Fruit fly (Drosophila melanogaster) whole organism, embryonic: ENCODE data around the gene CG9706.

Experiments used
- Ada2b ChIP-seq: fragments of 200-800 bp; sonication (Bioruptor generic); IDR thresholded peaks from 2 replicates; pipeline ENCODE4 v1.3.6; 2022; ENCODE audit warnings: missing biosample characterization, missing genetic modification characterization
- Atf-2 ChIP-seq: fragments of 200-800 bp; sonication (Bioruptor generic); optimal IDR thresholded peaks from 2 replicates; lab custom pipeline; 2016; ENCODE audit warnings: missing biosample characterization, missing genetic modification characterization
- Bgb ChIP-seq: fragments of 200-800 bp; sonication (Bioruptor generic); IDR thresholded peaks from 2 replicates; pipeline ENCODE4 v1.3.6; 2022; ENCODE audit warnings: missing biosample characterization, missing genetic modification characterization; ENCODE audit not compliant: partially characterized antibody
- CG10209 ChIP-seq: fragments of 200-800 bp; sonication (Bioruptor generic); optimal IDR thresholded peaks from 3 replicates; lab custom pipeline; 2017; ENCODE audit warnings: missing biosample characterization, mild to moderate bottlenecking, missing genetic modification characterization, missing genetic modification reagents
- CG10321 ChIP-seq: fragments of 200-800 bp; sonication (Bioruptor generic); IDR thresholded peaks from 2 replicates; pipeline ENCODE4 v1.3.6; 2022; ENCODE audit warnings: missing biosample characterization, missing genetic modification characterization
- CG11085 ChIP-seq: fragments of 200-800 bp; sonication (Bioruptor generic); IDR thresholded peaks from 2 replicates; pipeline ENCODE4 v1.3.6; 2022; ENCODE audit warnings: missing biosample characterization, missing genetic modification characterization
- CG11695 ChIP-seq: fragments of 200-800 bp; sonication (Bioruptor generic); IDR thresholded peaks from 3 replicates; pipeline ENCODE4 v1.3.6; 2022; ENCODE audit warnings: missing biosample characterization, missing genetic modification characterization
- CG11723 ChIP-seq: fragments of 200-800 bp; sonication (Bioruptor generic); optimal IDR thresholded peaks from 2 replicates; lab custom pipeline; 2017; ENCODE audit warnings: missing biosample characterization, mild to moderate bottlenecking, missing genetic modification characterization
- CG12659 ChIP-seq: fragments of 200-800 bp; sonication (Bioruptor generic); optimal IDR thresholded peaks from 3 replicates; lab custom pipeline; 2017; ENCODE audit warnings: mild to moderate bottlenecking, missing biosample characterization, missing genetic modification reagents, missing genetic modification characterization
- CG14014 ChIP-seq: fragments of 200-800 bp; sonication (Bioruptor generic); IDR thresholded peaks from 2 replicates; pipeline ENCODE4 v1.3.6; 2022; ENCODE audit warnings: missing biosample characterization, missing genetic modification characterization
- CG15073 ChIP-seq: fragments of 200-800 bp; sonication (Bioruptor generic); optimal IDR thresholded peaks from 2 replicates; lab custom pipeline; 2016; ENCODE audit warnings: missing biosample characterization, missing genetic modification characterization
- CG15696 ChIP-seq: fragments of 200-800 bp; sonication (Bioruptor generic); optimal IDR thresholded peaks from 2 replicates; lab custom pipeline; 2019; ENCODE audit warnings: missing biosample characterization, mild to moderate bottlenecking, missing genetic modification characterization, moderate library complexity
- CG18599 ChIP-seq: fragments of 200-800 bp; sonication (Bioruptor generic); optimal IDR thresholded peaks from 3 replicates; lab custom pipeline; 2017; ENCODE audit warnings: missing biosample characterization, missing genetic modification characterization, mild to moderate bottlenecking, moderate library complexity, missing genetic modification reagents
- CG2120 ChIP-seq: fragments of 200-800 bp; sonication (Bioruptor generic); optimal IDR thresholded peaks from 3 replicates; lab custom pipeline; 2016; ENCODE audit warnings: missing biosample characterization, missing genetic modification characterization
- CG2199 ChIP-seq: fragments of 200-800 bp; sonication (Bioruptor generic); IDR thresholded peaks from 3 replicates; pipeline ENCODE4 v1.3.6; 2022; ENCODE audit warnings: missing biosample characterization, missing genetic modification characterization
- CG32767 ChIP-seq: fragments of 200-800 bp; sonication (Bioruptor generic); IDR thresholded peaks from 2 replicates; pipeline ENCODE4 v1.3.6; 2022; ENCODE audit warnings: missing biosample characterization, missing genetic modification characterization
- CG3281 ChIP-seq: fragments of 200-800 bp; sonication (Bioruptor generic); optimal IDR thresholded peaks from 3 replicates; lab custom pipeline; 2017; ENCODE audit warnings: missing biosample characterization, mild to moderate bottlenecking, missing genetic modification characterization
- CG4707 ChIP-seq: fragments of 200-800 bp; sonication (Bioruptor generic); optimal IDR thresholded peaks from 2 replicates; lab custom pipeline; 2018; ENCODE audit warnings: missing biosample characterization, mild to moderate bottlenecking, missing genetic modification characterization, moderate library complexity
- CrebB ChIP-seq: fragments of 200-800 bp; sonication (Bioruptor generic); optimal IDR thresholded peaks from 3 replicates; lab custom pipeline; 2018; ENCODE audit warnings: missing biosample characterization, mild to moderate bottlenecking, missing genetic modification characterization
- Drgx ChIP-seq: fragments of 200-800 bp; sonication (Bioruptor generic); IDR thresholded peaks from 2 replicates; pipeline ENCODE4 v1.3.6; 2022; ENCODE audit warnings: missing biosample characterization, missing genetic modification characterization
- E2f1 ChIP-seq: fragments of 200-800 bp; sonication (Bioruptor generic); IDR thresholded peaks from 2 replicates; pipeline ENCODE4 v1.3.6; 2022; ENCODE audit warnings: missing biosample characterization, missing genetic modification characterization
- Ets65A ChIP-seq: fragments of 200-800 bp; sonication (Bioruptor generic); peaks from one replicate; lab custom pipeline; 2016; ENCODE audit warnings: missing biosample characterization, missing genetic modification characterization
- Ets97D ChIP-seq: fragments of 200-800 bp; sonication (Bioruptor generic); optimal IDR thresholded peaks from 3 replicates; lab custom pipeline; 2016; ENCODE audit warnings: missing biosample characterization, missing genetic modification characterization
- Fer3 ChIP-seq: fragments of 200-800 bp; sonication (Bioruptor generic); optimal IDR thresholded peaks from 2 replicates; lab custom pipeline; 2018; ENCODE audit warnings: missing biosample characterization, mild to moderate bottlenecking, missing genetic modification characterization, moderate library complexity
- H15 ChIP-seq: fragments of 200-800 bp; sonication (Bioruptor generic); IDR thresholded peaks from 3 replicates; pipeline ENCODE4 v1.3.6; 2022; ENCODE audit warnings: missing biosample characterization, missing genetic modification characterization
- HLHmδ ChIP-seq: fragments of 200-800 bp; sonication (Bioruptor generic); optimal IDR thresholded peaks from 2 replicates; lab custom pipeline; 2018; ENCODE audit warnings: missing biosample characterization, mild to moderate bottlenecking, missing genetic modification characterization, moderate library complexity
- HmgZ ChIP-seq: fragments of 200-800 bp; sonication (Bioruptor generic); optimal IDR thresholded peaks from 2 replicates; lab custom pipeline; 2018; ENCODE audit warnings: missing biosample characterization, mild to moderate bottlenecking, missing genetic modification characterization
- Lhr ChIP-seq: fragments of 200-800 bp; sonication (Bioruptor generic); optimal IDR thresholded peaks from 3 replicates; lab custom pipeline; 2017; ENCODE audit warnings: mild to moderate bottlenecking, missing biosample characterization, missing genetic modification reagents, missing genetic modification characterization
- MESR4 ChIP-seq: fragments of 200-800 bp; sonication (Bioruptor generic); optimal IDR thresholded peaks from 2 replicates; lab custom pipeline; 2018; ENCODE audit warnings: missing biosample characterization, mild to moderate bottlenecking, missing genetic modification characterization, moderate library complexity
- NFAT ChIP-seq: fragments of 200-800 bp; sonication (Bioruptor generic); IDR thresholded peaks from 2 replicates; pipeline ENCODE4 v1.3.6; 2022; ENCODE audit warnings: missing biosample characterization, missing genetic modification characterization
- Opbp ChIP-seq: fragments of 200-800 bp; sonication (Bioruptor generic); IDR thresholded peaks from 3 replicates; pipeline ENCODE4 v1.3.6; 2022; ENCODE audit warnings: missing biosample characterization, missing genetic modification characterization; ENCODE audit not compliant: partially characterized antibody
- Sry-δ ChIP-seq: fragments of 200-800 bp; sonication (Bioruptor generic); optimal IDR thresholded peaks from 2 replicates; lab custom pipeline; 2016; ENCODE audit warnings: missing biosample characterization, missing genetic modification characterization
- dati ChIP-seq: fragments of 200-800 bp; sonication (Bioruptor generic); IDR thresholded peaks from 2 replicates; pipeline ENCODE4 v1.3.6; 2022; ENCODE audit warnings: missing biosample characterization, missing genetic modification characterization
- dmrt99B ChIP-seq: fragments of 200-800 bp; sonication (Bioruptor generic); optimal IDR thresholded peaks from 2 replicates; lab custom pipeline; 2018; ENCODE audit warnings: missing biosample characterization, mild to moderate bottlenecking, missing genetic modification characterization, moderate library complexity
- ems ChIP-seq: fragments of 200-800 bp; sonication (Bioruptor generic); optimal IDR thresholded peaks from 3 replicates; lab custom pipeline; 2016; ENCODE audit warnings: missing biosample characterization, missing genetic modification characterization
- gcm2 ChIP-seq: fragments of 200-800 bp; sonication (Bioruptor generic); optimal IDR thresholded peaks from 2 replicates; lab custom pipeline; 2016; ENCODE audit warnings: missing biosample characterization, missing genetic modification characterization
- gem ChIP-seq: fragments of 200-800 bp; sonication (Bioruptor generic); optimal IDR thresholded peaks from 2 replicates; lab custom pipeline; 2019; ENCODE audit warnings: missing biosample characterization, mild to moderate bottlenecking, missing genetic modification characterization, moderate library complexity
- gsb ChIP-seq: fragments of 200-800 bp; sonication (Bioruptor generic); IDR thresholded peaks from 2 replicates; pipeline ENCODE4 v1.3.6; 2022; ENCODE audit warnings: missing biosample characterization, missing genetic modification characterization
- ham ChIP-seq: fragments of 200-800 bp; sonication (Bioruptor generic); IDR thresholded peaks from 2 replicates; pipeline ENCODE4 v1.3.6; 2022; ENCODE audit warnings: missing biosample characterization, missing genetic modification characterization
- insv ChIP-seq, 2 experiments: fragments of 200-800 bp; sonication (Bioruptor generic); optimal IDR thresholded peaks; 3 replicates each; lab custom pipeline; 2016 to 2018; ENCODE audit warnings: missing biosample characterization in 2 of 2, missing genetic modification characterization in 2 of 2
- jing ChIP-seq: fragments of 200-800 bp; sonication (Bioruptor generic); optimal IDR thresholded peaks from 2 replicates; lab custom pipeline; 2018; ENCODE audit warnings: missing biosample characterization, mild to moderate bottlenecking, missing genetic modification characterization
- lov ChIP-seq, 2 experiments: fragments of 200-800 bp in 1 of 2; fragments of >200 bp in 1 of 2; sonication (Bioruptor generic) in 1 of 2; IDR thresholded peaks in 1 of 2; optimal IDR thresholded peaks in 1 of 2; 2 replicates in 1 of 2; 3 replicates in 1 of 2; pipeline versions ENCODE4 v1.3.6 to Lab custom; 2017 to 2022; ENCODE audit warnings: missing biosample characterization in 1 of 2, missing genetic modification characterization in 1 of 2
- nau ChIP-seq: fragments of 200-800 bp; sonication (Bioruptor generic); optimal IDR thresholded peaks from 3 replicates; lab custom pipeline; 2017; ENCODE audit warnings: missing biosample characterization, mild to moderate bottlenecking, missing genetic modification characterization, missing genetic modification reagents
- slbo ChIP-seq: fragments of 200-800 bp; sonication (Bioruptor generic); IDR thresholded peaks from 2 replicates; pipeline ENCODE4 v1.3.6; 2022; ENCODE audit warnings: missing biosample characterization, missing genetic modification characterization
- slou ChIP-seq: fragments of 200-800 bp; sonication (Bioruptor generic); optimal IDR thresholded peaks from 3 replicates; lab custom pipeline; 2016; ENCODE audit warnings: missing biosample characterization, missing genetic modification characterization
- sob ChIP-seq: fragments of 200-800 bp; sonication (Bioruptor generic); IDR thresholded peaks from 2 replicates; pipeline ENCODE4 v1.3.6; 2022; ENCODE audit warnings: missing biosample characterization, missing genetic modification characterization
- zen ChIP-seq: fragments of 200-800 bp; sonication (Bioruptor generic); optimal IDR thresholded peaks from 3 replicates; lab custom pipeline; 2018; ENCODE audit warnings: missing biosample characterization, mild to moderate bottlenecking, missing genetic modification characterization, moderate library complexity

Gene CG9706

dm6 chr3L:16765647-16766628, 16.9 kb upstream of the CG9706 start, which contains the start of gene Nrt (continued):
- TF ChIP-seq MESR4 (GFP tag; lab: Kevin White, UChicago): peak; percentile 1
- TF ChIP-seq CG11723 (GFP tag; lab: Kevin White, UChicago): peak; percentile 0
- peak; percentile 21 for TF ChIP-seq HmgZ (tag; lab: Kevin White, UChicago)
- TF ChIP-seq slou (GFP tag; lab: Kevin White, UChicago): no peak
- TF ChIP-seq Fer3 (tag; lab: Kevin White, UChicago): peak; percentile 19
- peak; percentile 56; the same call in 1 of the 2 replicates for TF ChIP-seq Ada2b (GFP tag; lab: Robert Waterston, UW)
- peak; percentile 39 for TF ChIP-seq Ets65A (GFP tag; lab: Kevin White, UChicago)
- no peak for TF ChIP-seq CG10321 (GFP tag; lab: Robert Waterston, UW)
- TF ChIP-seq CG10209: peak; percentile 41
- TF ChIP-seq CG14014 (GFP tag; lab: Robert Waterston, UW): peak; percentile 53; the same call in 1 of the 2 replicates
- no peak for TF ChIP-seq jing (GFP tag; lab: Kevin White, UChicago)
- peak; percentile 36; the same call in 1 of the 2 replicates for TF ChIP-seq E2f1 (GFP tag; lab: Robert Waterston, UW)
- peak; percentile 85 for TF ChIP-seq gem (tag; lab: Kevin White, UChicago)
- peak; percentile 54 for TF ChIP-seq CG2120 (GFP tag; lab: Kevin White, UChicago)
- TF ChIP-seq gcm2 (GFP tag; lab: Kevin White, UChicago): no peak
- no peak for TF ChIP-seq Lhr (GFP tag; lab: Kevin White, UChicago)
- TF ChIP-seq CG4707 (GFP tag; lab: Kevin White, UChicago): peak; percentile 95
- TF ChIP-seq CG15073 (GFP tag; lab: Kevin White, UChicago): no peak
- TF ChIP-seq CG32767: 0 out of 2 replicates have a peak, but pooled peaks have one; percentile 14
- TF ChIP-seq nau (GFP tag; lab: Kevin White, UChicago): peak; percentile 37
- peak; percentile 69; the same call in 2 of the 3 replicates for TF ChIP-seq CG11695 (GFP tag; lab: Robert Waterston, UW)
- TF ChIP-seq H15 (GFP tag; lab: Robert Waterston, UW): no peak
- peak; percentile 64 for TF ChIP-seq Opbp (GFP tag; lab: Robert Waterston, UW)
- no peak for TF ChIP-seq NFAT (GFP tag; lab: Robert Waterston, UW)
- no peak for TF ChIP-seq gsb (GFP tag; lab: Robert Waterston, UW)
- peak; percentile 58 for TF ChIP-seq CG12659 (GFP tag; lab: Kevin White, UChicago)
- no peak for TF ChIP-seq zen (tag; lab: Kevin White, UChicago)
- TF ChIP-seq Ets97D (GFP tag; lab: Kevin White, UChicago): no peak
- peak; percentile 72 for TF ChIP-seq dmrt99B (tag; lab: Kevin White, UChicago)
- TF ChIP-seq CrebB: peak; percentile 43
- TF ChIP-seq Drgx: peak; percentile 69
- TF ChIP-seq sob (GFP tag; lab: Robert Waterston, UW): peak; percentile 41; the same call in 1 of the 2 replicates
- TF ChIP-seq Atf-2: no peak
- peak in 1 of 2 experiments; percentile 61 for TF ChIP-seq insv (GFP tag; optimal IDR thresholded peaks at IDR 0.05; lab: Kevin White, UChicago)
- TF ChIP-seq Sry-δ: no peak
- peak; percentile 57; the same call in 1 of the 3 replicates for TF ChIP-seq CG2199 (GFP tag; lab: Robert Waterston, UW)
- TF ChIP-seq slbo: peak; percentile 23; the same call in 1 of the 2 replicates
- no peak for TF ChIP-seq ems (GFP tag; lab: Kevin White, UChicago)
- peak; percentile 55 for TF ChIP-seq HLHmδ (GFP tag; lab: Kevin White, UChicago)
- TF ChIP-seq lov (optimal IDR thresholded peaks at IDR 0.05; lab: Kevin White, UChicago): no peak
- TF ChIP-seq lov (GFP tag; IDR thresholded peaks at IDR 0.05; lab: Robert Waterston, UW): 0 out of 3 replicates have a peak, but pooled peaks have one; percentile 64
- TF ChIP-seq dati: no peak
- no peak for TF ChIP-seq ham (GFP tag; lab: Robert Waterston, UW)
- TF ChIP-seq CG15696 (tag; lab: Kevin White, UChicago): peak; percentile 54
- peak; percentile 70 for TF ChIP-seq CG3281
- TF ChIP-seq CG18599 (GFP tag; lab: Kevin White, UChicago): peak; percentile 83
- no peak for TF ChIP-seq CG11085 (GFP tag; lab: Robert Waterston, UW)
- peak; percentile 52 for TF ChIP-seq Bgb (GFP tag; lab: Robert Waterston, UW)
